Fruit fly (Drosophila melanogaster) whole organism, embryonic: ENCODE data around the gene Adsl.

Experiments
- Asciz ChIP-seq: fragments of 200-800 bp; sonication (Bioruptor generic); optimal IDR thresholded peaks from 2 replicates; lab custom pipeline; 2017; ENCODE audit warnings: missing biosample characterization, mild to moderate bottlenecking, missing genetic modification characterization, missing genetic modification reagents
- CG12942 ChIP-seq: fragments of 200-800 bp; sonication (Bioruptor generic); optimal IDR thresholded peaks from 3 replicates; lab custom pipeline; 2016; ENCODE audit warnings: missing biosample characterization, missing genetic modification characterization
- CG13287 ChIP-seq: fragments of 200-800 bp; sonication (Bioruptor generic); IDR thresholded peaks from 2 replicates; pipeline ENCODE4 v1.3.6; 2022; ENCODE audit warnings: missing biosample characterization, missing genetic modification characterization; ENCODE audit not compliant: partially characterized antibody
- CG15514 ChIP-seq: fragments of 200-800 bp; sonication (Bioruptor generic); optimal IDR thresholded peaks from 3 replicates; lab custom pipeline; 2017; ENCODE audit warnings: missing biosample characterization, missing genetic modification characterization, mild to moderate bottlenecking, moderate library complexity, missing genetic modification reagents
- CG17802 ChIP-seq: fragments of 200-800 bp; sonication (Bioruptor generic); optimal IDR thresholded peaks from 2 replicates; lab custom pipeline; 2018; ENCODE audit warnings: missing biosample characterization, mild to moderate bottlenecking, missing genetic modification characterization, moderate library complexity
- CG17829 ChIP-seq: fragments of 200-800 bp; optimal IDR thresholded peaks from 2 replicates; lab custom pipeline; 2019; ENCODE audit warnings: missing biosample characterization, mild to moderate bottlenecking, missing genetic modification characterization, moderate library complexity
- CG2129 ChIP-seq: fragments of 200-800 bp; sonication (Bioruptor generic); IDR thresholded peaks from 2 replicates; pipeline ENCODE4 v1.3.6; 2022; ENCODE audit warnings: missing biosample characterization, missing genetic modification characterization; ENCODE audit not compliant: partially characterized antibody
- CG2712 ChIP-seq: fragments of 200-800 bp; optimal IDR thresholded peaks from 3 replicates; lab custom pipeline; 2019; ENCODE audit warnings: missing biosample characterization, mild to moderate bottlenecking, missing genetic modification characterization, moderate library complexity
- CG4282 ChIP-seq: fragments of 200-800 bp; sonication (Bioruptor generic); optimal IDR thresholded peaks from 2 replicates; lab custom pipeline; 2016; ENCODE audit warnings: missing biosample characterization, missing genetic modification characterization
- CG6683 ChIP-seq: fragments of 200-800 bp; sonication (Bioruptor generic); optimal IDR thresholded peaks from 2 replicates; lab custom pipeline; 2017; ENCODE audit warnings: missing biosample characterization, mild to moderate bottlenecking, missing genetic modification characterization, missing genetic modification reagents
- CG7987 ChIP-seq: fragments of 200-800 bp; sonication (Bioruptor generic); optimal IDR thresholded peaks from 2 replicates; lab custom pipeline; 2018; ENCODE audit warnings: missing biosample characterization, mild to moderate bottlenecking, missing genetic modification characterization, moderate library complexity
- CG9876 ChIP-seq: fragments of 200-800 bp; sonication (Bioruptor generic); optimal IDR thresholded peaks from 2 replicates; lab custom pipeline; 2016; ENCODE audit warnings: missing biosample characterization, missing genetic modification characterization
- CHES-1-like ChIP-seq: fragments of 200-800 bp; sonication (Bioruptor generic); optimal IDR thresholded peaks from 2 replicates; lab custom pipeline; 2016; ENCODE audit warnings: missing biosample characterization, missing genetic modification characterization
- Dip3 ChIP-seq: fragments of 200-800 bp; sonication (Bioruptor generic); optimal IDR thresholded peaks from 3 replicates; lab custom pipeline; 2016; ENCODE audit warnings: missing biosample characterization, missing genetic modification characterization
- Hey ChIP-seq: fragments of 200-800 bp; sonication (Bioruptor generic); optimal IDR thresholded peaks from 3 replicates; lab custom pipeline; 2018; ENCODE audit warnings: missing biosample characterization, mild to moderate bottlenecking, missing genetic modification characterization
- Hmr ChIP-seq: fragments of 200-800 bp; sonication (Bioruptor generic); optimal IDR thresholded peaks from 3 replicates; lab custom pipeline; 2017; ENCODE audit warnings: mild to moderate bottlenecking, missing biosample characterization, missing genetic modification reagents, missing genetic modification characterization
- Lim3 ChIP-seq: fragments of 200-800 bp; sonication (Bioruptor generic); IDR thresholded peaks from 2 replicates; pipeline ENCODE4 v1.3.6; 2022; ENCODE audit warnings: missing biosample characterization, missing genetic modification characterization
- MESR4 ChIP-seq: fragments of 200-800 bp; sonication (Bioruptor generic); optimal IDR thresholded peaks from 2 replicates; lab custom pipeline; 2018; ENCODE audit warnings: missing biosample characterization, mild to moderate bottlenecking, missing genetic modification characterization, moderate library complexity
- Med ChIP-seq: fragments of 200-800 bp; sonication (Bioruptor generic); peaks from one replicate; lab custom pipeline; 2016; ENCODE audit warnings: missing biosample characterization, missing genetic modification characterization, mild to moderate bottlenecking, inconsistent platforms, moderate library complexity
- NfI ChIP-seq: fragments of 200-800 bp; sonication (Bioruptor generic); optimal IDR thresholded peaks from 3 replicates; lab custom pipeline; 2018; ENCODE audit warnings: missing biosample characterization, mild to moderate bottlenecking, missing genetic modification characterization, moderate library complexity
- Optix ChIP-seq: fragments of 200-800 bp; sonication (Bioruptor generic); IDR thresholded peaks from 3 replicates; pipeline ENCODE4 v1.3.6; 2022; ENCODE audit warnings: missing biosample characterization, missing genetic modification characterization
- PHDP ChIP-seq: fragments of 200-800 bp; sonication (Bioruptor generic); optimal IDR thresholded peaks from 3 replicates; lab custom pipeline; 2018; ENCODE audit warnings: missing biosample characterization, mild to moderate bottlenecking, missing genetic modification characterization, moderate library complexity
- Poxn ChIP-seq: fragments of 200-800 bp; sonication (Bioruptor generic); IDR thresholded peaks from 2 replicates; pipeline ENCODE4 v1.3.6; 2022; ENCODE audit warnings: missing biosample characterization, missing genetic modification characterization
- Trl ChIP-seq, 3 experiments: fragments of >200 bp in 2 of 3; fragments of 200-800 bp in 1 of 3; sonication (Bioruptor generic) in 1 of 3; optimal IDR thresholded peaks; 2 replicates in 1 of 3; 3 replicates in 2 of 3; lab custom pipeline; 2016 to 2017; ENCODE audit warnings: missing biosample characterization in 1 of 3, missing genetic modification characterization in 1 of 3
- Xbp1 ChIP-seq: fragments of 200-800 bp; sonication (Bioruptor generic); optimal IDR thresholded peaks from 3 replicates; lab custom pipeline; 2016; ENCODE audit warnings: missing biosample characterization, mild to moderate bottlenecking, missing genetic modification characterization
- abd-A ChIP-seq: fragments of 200-800 bp; sonication (Bioruptor generic); optimal IDR thresholded peaks from 3 replicates; lab custom pipeline; 2019; ENCODE audit warnings: missing biosample characterization, mild to moderate bottlenecking, missing genetic modification characterization, moderate library complexity
- amos ChIP-seq: fragments of 200-800 bp; sonication (Bioruptor generic); IDR thresholded peaks from 2 replicates; pipeline ENCODE4 v1.3.6; 2022; ENCODE audit warnings: missing biosample characterization, missing genetic modification characterization; ENCODE audit not compliant: partially characterized antibody
- cas ChIP-seq: fragments of 200-800 bp; sonication (Bioruptor generic); IDR thresholded peaks from 2 replicates; pipeline ENCODE4 v1.3.6; 2022; ENCODE audit warnings: missing biosample characterization, missing genetic modification characterization
- ems ChIP-seq: fragments of 200-800 bp; sonication (Bioruptor generic); optimal IDR thresholded peaks from 3 replicates; lab custom pipeline; 2016; ENCODE audit warnings: missing biosample characterization, missing genetic modification characterization
- eyg ChIP-seq: fragments of 200-800 bp; sonication (Bioruptor generic); optimal IDR thresholded peaks from 3 replicates; lab custom pipeline; 2016; ENCODE audit warnings: missing biosample characterization, missing genetic modification characterization
- fd3F ChIP-seq: fragments of 200-800 bp; sonication (Bioruptor generic); optimal IDR thresholded peaks from 2 replicates; lab custom pipeline; 2018; ENCODE audit warnings: missing biosample characterization, mild to moderate bottlenecking, missing genetic modification characterization, moderate library complexity
- grau ChIP-seq: fragments of 200-800 bp; optimal IDR thresholded peaks from 3 replicates; lab custom pipeline; 2019; ENCODE audit warnings: missing biosample characterization, mild to moderate bottlenecking, missing genetic modification characterization, moderate library complexity
- inv ChIP-seq: fragments of 200-800 bp; sonication (Bioruptor generic); IDR thresholded peaks from 2 replicates; pipeline ENCODE4 v1.3.6; 2022; ENCODE audit warnings: missing biosample characterization, missing genetic modification characterization; ENCODE audit not compliant: partially characterized antibody
- kah ChIP-seq: fragments of 200-800 bp; sonication (Bioruptor generic); optimal IDR thresholded peaks from 2 replicates; lab custom pipeline; 2018; ENCODE audit warnings: missing biosample characterization, mild to moderate bottlenecking, missing genetic modification characterization
- knrl ChIP-seq: fragments of 200-800 bp; sonication (Bioruptor generic); IDR thresholded peaks from 3 replicates; pipeline ENCODE4 v1.3.6; 2022; ENCODE audit warnings: missing biosample characterization, missing genetic modification characterization; ENCODE audit not compliant: partially characterized antibody
- p53 ChIP-seq: fragments of 200-800 bp; sonication (Bioruptor generic); optimal IDR thresholded peaks from 2 replicates; lab custom pipeline; 2016; ENCODE audit warnings: missing biosample characterization, missing genetic modification characterization
- prd ChIP-seq, 3 experiments: fragments of >200 bp in 2 of 3; fragments of 200-800 bp in 1 of 3; sonication (Bioruptor generic) in 1 of 3; optimal IDR thresholded peaks in 2 of 3; IDR thresholded peaks in 1 of 3; 2 replicates in 2 of 3; 3 replicates in 1 of 3; pipeline versions ENCODE4 v1.3.6 to Lab custom; 2017 to 2022; ENCODE audit warnings: missing biosample characterization in 1 of 3, missing genetic modification characterization in 1 of 3
- pros ChIP-seq: fragments of 200-800 bp; sonication (Bioruptor generic); optimal IDR thresholded peaks from 3 replicates; lab custom pipeline; 2019; ENCODE audit warnings: missing biosample characterization, mild to moderate bottlenecking, missing genetic modification characterization, moderate library complexity
- pum ChIP-seq: fragments of 200-800 bp; sonication (Bioruptor generic); optimal IDR thresholded peaks from 2 replicates; lab custom pipeline; 2016; ENCODE audit warnings: missing biosample characterization, missing genetic modification characterization
- rib ChIP-seq: fragments of 200-800 bp; sonication (Bioruptor generic); IDR thresholded peaks from 2 replicates; pipeline ENCODE4 v1.3.6; 2022; ENCODE audit warnings: missing biosample characterization, missing genetic modification characterization
- sens ChIP-seq: fragments of 200-800 bp; sonication (Bioruptor generic); peaks from one replicate; lab custom pipeline; 2016; ENCODE audit warnings: missing biosample characterization, missing genetic modification characterization
- sens-2 ChIP-seq: fragments of 200-800 bp; sonication (Bioruptor generic); IDR thresholded peaks from 2 replicates; pipeline ENCODE4 v1.3.6; 2022; ENCODE audit warnings: missing biosample characterization, missing genetic modification characterization
- slp2 ChIP-seq: fragments of 200-800 bp; sonication (Bioruptor generic); optimal IDR thresholded peaks from 2 replicates; lab custom pipeline; 2016; ENCODE audit warnings: missing biosample characterization, missing genetic modification characterization
- stwl ChIP-seq: fragments of 200-800 bp; sonication (Bioruptor generic); optimal IDR thresholded peaks from 3 replicates; lab custom pipeline; 2018; ENCODE audit warnings: missing biosample characterization, mild to moderate bottlenecking, missing genetic modification characterization, moderate library complexity
- trh ChIP-seq: fragments of 200-800 bp; sonication (Bioruptor generic); optimal IDR thresholded peaks from 2 replicates; lab custom pipeline; 2016; ENCODE audit warnings: missing biosample characterization, missing genetic modification characterization
- ttk ChIP-seq: fragments of 200-800 bp; sonication (Bioruptor generic); IDR thresholded peaks from 2 replicates; pipeline ENCODE4 v2.1.2; 2022; ENCODE audit warnings: missing biosample characterization, missing genetic modification characterization
- vvl ChIP-seq: fragments of 200-800 bp; sonication (Bioruptor generic); IDR thresholded peaks from 2 replicates; pipeline ENCODE4 v1.3.6; 2022; ENCODE audit warnings: missing biosample characterization, missing genetic modification characterization

Adsl gene

DNA sequence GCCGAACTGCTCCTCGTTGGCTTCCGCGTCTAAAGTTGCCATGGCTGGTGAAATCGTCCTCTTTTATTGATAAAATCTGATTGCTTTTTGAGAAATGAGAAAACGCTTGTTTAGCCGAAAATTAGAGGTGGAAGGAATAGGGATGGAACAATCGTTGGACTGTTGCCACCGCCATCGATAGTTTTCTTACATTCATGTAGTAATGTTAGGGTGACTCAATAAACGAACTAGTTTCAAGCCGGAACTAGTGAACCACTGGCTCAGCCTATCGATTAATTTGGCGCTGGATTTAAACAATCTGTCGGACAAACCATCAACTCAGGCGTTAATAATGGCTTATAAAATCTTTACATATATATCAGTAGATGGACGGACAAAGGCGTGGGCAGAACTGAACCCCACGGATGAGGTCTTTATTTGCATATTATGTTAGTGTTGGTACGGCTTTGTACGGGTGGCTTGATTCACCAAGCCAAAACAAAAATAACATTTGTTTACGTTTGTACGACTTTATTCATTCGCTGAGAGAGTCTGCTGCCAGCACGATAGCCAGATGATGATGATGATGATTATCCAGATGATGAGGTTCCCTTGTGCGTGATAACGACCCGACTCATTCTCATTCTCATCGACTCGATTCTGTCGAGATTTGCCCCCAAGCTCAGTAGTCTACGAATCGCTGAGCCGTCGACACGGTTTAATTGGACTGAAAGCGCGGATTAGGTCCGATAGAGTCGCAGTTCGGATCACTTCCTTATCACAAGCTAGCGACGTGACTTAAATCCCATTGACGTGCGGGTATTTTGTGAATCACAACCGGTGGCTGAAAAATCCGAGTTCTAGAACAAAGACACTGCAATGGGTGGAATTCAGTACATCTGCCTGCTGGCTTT lies 18.5 kb downstream of the Adsl start, which contains the start of the genes Sf3a1 and Irc (continued):
- no peak for TF ChIP-seq eyg
- no peak for TF ChIP-seq ttk (GFP tag; lab: Robert Waterston, UW)
- no peak for TF ChIP-seq CG6683 (GFP tag; lab: Kevin White, UChicago)
- no peak for TF ChIP-seq trh (GFP tag; lab: Kevin White, UChicago)
- no peak for TF ChIP-seq Asciz
- peak; percentile 30 for TF ChIP-seq grau
- peak; percentile 5 for TF ChIP-seq PHDP (tag; lab: Kevin White, UChicago)
- TF ChIP-seq CG13287 (GFP tag; lab: Robert Waterston, UW), result peak; percentile 98
- TF ChIP-seq abd-A (tag; lab: Kevin White, UChicago), result no peak
- TF ChIP-seq Trl (optimal IDR thresholded peaks at IDR 0.05; lab: Kevin White, UChicago), result no peak
- peak; percentile 45 for TF ChIP-seq Trl (GFP tag; optimal IDR thresholded peaks at IDR 0.05; lab: Kevin White, UChicago)
- no peak for TF ChIP-seq prd (optimal IDR thresholded peaks at IDR 0.05; lab: Kevin White, UChicago)
- TF ChIP-seq prd (GFP tag; IDR thresholded peaks at IDR 0.05; lab: Robert Waterston, UW), result 0 out of 3 replicates have a peak, but pooled peaks have one; percentile 31
- 0 out of 2 replicates have a peak, but pooled peaks have one; percentile 14 for TF ChIP-seq rib (GFP tag; lab: Robert Waterston, UW)
- TF ChIP-seq amos, result peak; percentile 98
- peak; percentile 51 for TF ChIP-seq CG2712 (tag; lab: Kevin White, UChicago)
- peak; percentile 21 for TF ChIP-seq CG4282 (GFP tag; lab: Kevin White, UChicago)
- no peak for TF ChIP-seq CG12942
- peak; percentile 49 for TF ChIP-seq ems
- peak; percentile 32 for TF ChIP-seq CG9876 (GFP tag; lab: Kevin White, UChicago)
- TF ChIP-seq Hey (tag; lab: Kevin White, UChicago), result no peak
- peak; percentile 78 for TF ChIP-seq CG7987 (GFP tag; lab: Kevin White, UChicago)
- TF ChIP-seq p53 (GFP tag; lab: Kevin White, UChicago), result peak; percentile 53
- TF ChIP-seq Optix (GFP tag; lab: Robert Waterston, UW), result no peak
- no peak for TF ChIP-seq Lim3 (GFP tag; lab: Robert Waterston, UW)
- no peak for TF ChIP-seq Xbp1 (GFP tag; lab: Kevin White, UChicago)
- no peak for TF ChIP-seq pros (GFP tag; lab: Kevin White, UChicago)
- TF ChIP-seq CG15514 (GFP tag; lab: Kevin White, UChicago), result peak; percentile 100
- peak; percentile 7 for TF ChIP-seq pum (GFP tag; lab: Kevin White, UChicago)
- TF ChIP-seq CHES-1-like (GFP tag; lab: Kevin White, UChicago), result peak; percentile 36
- no peak for TF ChIP-seq kah (GFP tag; lab: Kevin White, UChicago)
- peak; percentile 86 for TF ChIP-seq CG2129 (GFP tag; lab: Robert Waterston, UW)
- TF ChIP-seq cas (GFP tag; lab: Robert Waterston, UW), result no peak
- peak; percentile 89 for TF ChIP-seq sens (GFP tag; lab: Kevin White, UChicago)
- peak; percentile 94 for TF ChIP-seq inv (GFP tag; lab: Robert Waterston, UW)
- TF ChIP-seq NfI (GFP tag; lab: Kevin White, UChicago), result peak; percentile 23
- no peak for TF ChIP-seq Dip3 (GFP tag; lab: Kevin White, UChicago)
- TF ChIP-seq fd3F (GFP tag; lab: Kevin White, UChicago), result no peak
- TF ChIP-seq knrl (GFP tag; lab: Robert Waterston, UW), result peak; percentile 95
- TF ChIP-seq Poxn (GFP tag; lab: Robert Waterston, UW), result no peak
- no peak for TF ChIP-seq CG17802 (tag; lab: Kevin White, UChicago)
- TF ChIP-seq slp2 (GFP tag; lab: Kevin White, UChicago), result no peak
- TF ChIP-seq Hmr (GFP tag; lab: Kevin White, UChicago), result peak; percentile 9
- peak; percentile 80; the same call in 1 of the 2 replicates for TF ChIP-seq vvl
- TF ChIP-seq MESR4 (GFP tag; lab: Kevin White, UChicago), result peak; percentile 65
- peak; percentile 43 for TF ChIP-seq CG17829
- peak; percentile 82 for TF ChIP-seq stwl (tag; lab: Kevin White, UChicago)
- TF ChIP-seq sens-2 (GFP tag; lab: Robert Waterston, UW), result no peak
- TF ChIP-seq Med, result peak; percentile 90
